Fruit fly (Drosophila melanogaster) whole organism, wandering third instar larva: ENCODE measurements around the gene CG6678.

Experiments
- Abd-B ChIP-seq: fragments of >200 bp; optimal IDR thresholded peaks from 2 replicates; lab custom pipeline; 2017; ENCODE audit warnings: missing biosample characterization, missing genetic modification characterization
- dmrt93B ChIP-seq: fragments of 200-800 bp; sonication (Bioruptor generic); optimal IDR thresholded peaks from 2 replicates; lab custom pipeline; 2018; ENCODE audit warnings: missing biosample characterization, mild to moderate bottlenecking, missing genetic modification characterization
- dsf ChIP-seq: sonication (Bioruptor generic); optimal IDR thresholded peaks from 2 replicates; lab custom pipeline; 2016; ENCODE audit warnings: missing biosample characterization, missing genetic modification characterization, borderline replicate concordance
- fru ChIP-seq: fragments of 200-800 bp; sonication (Bioruptor generic); optimal IDR thresholded peaks from 3 replicates; lab custom pipeline; 2016; ENCODE audit warnings: missing biosample characterization, mild to moderate bottlenecking, missing genetic modification characterization
- lola ChIP-seq: fragments of >200 bp; optimal IDR thresholded peaks from 2 replicates; lab custom pipeline; 2017; ENCODE audit warnings: missing biosample characterization, missing genetic modification characterization
- tai ChIP-seq: sonication (Bioruptor generic); optimal IDR thresholded peaks from 2 replicates; lab custom pipeline; 2016; ENCODE audit warnings: missing biosample characterization, missing genetic modification characterization
- usp ChIP-seq: fragments of >200 bp; optimal IDR thresholded peaks from 2 replicates; lab custom pipeline; 2017; ENCODE audit warnings: missing biosample characterization, missing genetic modification characterization

DNA sequence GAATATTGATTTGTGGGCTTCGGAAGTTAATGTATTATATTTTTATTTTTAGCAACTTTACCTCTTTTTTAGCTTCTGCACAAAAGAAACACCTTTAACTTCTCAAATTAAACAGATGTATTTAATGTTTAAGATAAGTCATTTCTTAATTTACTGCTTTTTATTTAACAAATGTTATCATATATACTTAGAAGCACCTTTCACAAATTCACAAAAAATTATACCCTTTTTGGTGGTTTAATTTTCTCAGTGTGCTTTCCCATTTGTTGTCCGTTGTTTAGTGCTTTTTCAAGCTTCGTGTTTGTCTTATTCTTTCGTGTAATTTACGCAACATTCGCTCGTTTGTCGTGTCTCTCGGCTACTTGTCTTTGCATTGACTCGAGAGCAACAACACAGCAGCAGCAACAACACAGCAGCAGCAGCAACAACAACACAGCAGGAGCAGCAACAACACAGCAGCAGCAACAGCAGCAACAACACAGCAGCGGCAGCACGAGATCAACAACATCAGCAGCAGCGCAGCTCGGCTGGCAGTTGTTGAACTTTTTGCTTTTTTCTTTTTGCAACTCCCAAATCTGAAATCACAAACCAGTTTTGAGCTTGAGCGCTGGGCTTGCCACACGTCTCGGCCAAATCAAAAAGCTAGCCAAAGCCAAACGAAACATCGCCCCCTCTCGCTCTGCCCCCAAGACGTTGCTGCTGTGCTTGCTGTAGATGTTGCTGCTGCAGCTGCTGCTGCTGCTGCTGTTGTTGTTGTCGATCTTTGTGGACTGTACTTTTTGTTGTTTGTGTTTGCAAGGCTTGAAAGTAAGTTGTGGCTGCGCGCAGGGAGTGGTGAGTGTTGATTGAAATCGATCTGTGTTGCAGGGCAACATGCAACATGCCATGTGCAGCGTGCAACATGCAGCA, 49.5 kb upstream of the CG6678 start:
- TF ChIP-seq dsf (GFP tag; lab: Kevin White, UChicago): no peak
- TF ChIP-seq usp (GFP tag; lab: Kevin White, UChicago): no peak
- TF ChIP-seq Abd-B (GFP tag; lab: Kevin White, UChicago): no peak
- no peak for TF ChIP-seq tai (GFP tag; lab: Kevin White, UChicago)
- peak; percentile 31 for TF ChIP-seq dmrt93B (GFP tag; lab: Kevin White, UChicago)
- no peak for TF ChIP-seq lola (GFP tag; lab: Kevin White, UChicago)
- peak; percentile 77 for TF ChIP-seq fru
